Worm (Caenorhabditis elegans): ENCODE results near the gene Y102E9.6.

Gene Y102E9.6

ce11 chrIII:6736566-6736965 lies at the start of gene Y102E9.6:
Gene Y102E9.6, minus strand, starts transcription at chrIII:6736666.
- TF ChIP-seq xbp-1 (tag; optimal IDR thresholded peaks at IDR 0.05) (no peak), efl-1 (optimal IDR thresholded peaks at IDR 0.05) (no peak), efl-1 (GFP tag; optimal IDR thresholded peaks at IDR 0.05 in 1 of 2) (peak in 1 of 2 experiments; percentile 68)

ce11 chrIII:6756769-6757168 lies 20.3 kb upstream of the Y102E9.6 start:
- TF ChIP-seq aha-1 (tag; optimal IDR thresholded peaks at IDR 0.05) (no peak), ces-1 (GFP tag; optimal IDR thresholded peaks at IDR 0.05) (no peak), hpl-2 (GFP tag; optimal IDR thresholded peaks at IDR 0.05) (no peak), ama-1 (optimal IDR thresholded peaks at IDR 0.05) (no peak), zip-4 (GFP tag; optimal IDR thresholded peaks at IDR 0.05) (no peak), unc-30 (tag; optimal IDR thresholded peaks at IDR 0.05) (no peak), nhr-12 (tag; optimal IDR thresholded peaks at IDR 0.05) (no peak), unc-62 (GFP tag; optimal IDR thresholded peaks at IDR 0.05) (no peak), aly-2 (tag; optimal IDR thresholded peaks at IDR 0.05) (no peak)

- TF ChIP-seq efl-1 (optimal IDR thresholded peaks at IDR 0.05) (no peak), efl-1 (GFP tag; optimal IDR thresholded peaks at IDR 0.05 in 1 of 2) (peak in 1 of 2 experiments; percentile 4), lsy-2 (tag; optimal IDR thresholded peaks at IDR 0.05) (no peak), nhr-71 (tag; optimal IDR thresholded peaks at IDR 0.05) (no peak), nhr-20 (tag; optimal IDR thresholded peaks at IDR 0.05) (no peak), sup-37 (GFP tag; optimal IDR thresholded peaks at IDR 0.05) (no peak), lin-35 (GFP tag; optimal IDR thresholded peaks at IDR 0.05) (no peak), swsn-7 (tag; optimal IDR thresholded peaks at IDR 0.05) (no peak)
Measured at ce11 chrIII:6752612-6753011, 16.1 kb upstream of the Y102E9.6 start.

ce11 chrIII:6746668-6747067 lies 10.2 kb upstream of the Y102E9.6 start:
- TF ChIP-seq lir-3 (tag; optimal IDR thresholded peaks at IDR 0.05; ENCODE audit: poor library complexity) (no peak), nhr-19 (GFP tag; conservative IDR thresholded peaks at IDR 0.05) (no peak), nhr-85 (tag) (no peak), ztf-4 (tag; optimal IDR thresholded peaks at IDR 0.05) (no peak), C34B4.2 (tag; optimal IDR thresholded peaks at IDR 0.05) (no peak), mep-1 (tag; optimal IDR thresholded peaks at IDR 0.05) (no peak), hlh-4 (tag; optimal IDR thresholded peaks at IDR 0.05) (no peak), jun-1 (tag; optimal IDR thresholded peaks at IDR 0.05) (no peak), nhr-12 (tag; optimal IDR thresholded peaks at IDR 0.05) (no peak), ceh-8 (GFP tag; optimal IDR thresholded peaks at IDR 0.05) (no peak), egl-27 (tag; optimal IDR thresholded peaks at IDR 0.05) (no peak), ces-1 (GFP tag; optimal IDR thresholded peaks at IDR 0.05) (no peak)

ce11 chrIII:6746008-6746407 lies 9.5 kb upstream of the Y102E9.6 start, which contains the start of gene dig-1:
Gene dig-1, plus strand, starts transcription at chrIII:6746308.
- TF ChIP-seq efl-1 (optimal IDR thresholded peaks at IDR 0.05) = no peak
- peak in 1 of 2 experiments; percentile 11 for TF ChIP-seq efl-1 (GFP tag; optimal IDR thresholded peaks at IDR 0.05 in 1 of 2)
- TF ChIP-seq Y116A8C.19 (tag; optimal IDR thresholded peaks at IDR 0.05; ENCODE audit: borderline replicate concordance) = no peak

- TF ChIP-seq nhr-71 (tag; optimal IDR thresholded peaks at IDR 0.05) (peak; percentile 38), lin-14 (GFP tag; optimal IDR thresholded peaks at IDR 0.05) (peak; percentile 34), efl-1 (optimal IDR thresholded peaks at IDR 0.05) (no peak), efl-1 (GFP tag; optimal IDR thresholded peaks at IDR 0.05 in 1 of 2) (peak in 1 of 2 experiments; percentile 41), lsy-2 (tag; optimal IDR thresholded peaks at IDR 0.05) (peak in 1 of 2 experiments; percentile 6), Y116A8C.19 (tag; optimal IDR thresholded peaks at IDR 0.05; ENCODE audit: borderline replicate concordance) (no peak), rnt-1 (tag; optimal IDR thresholded peaks at IDR 0.05) (peak; percentile 44), snpc-4 (tag; optimal IDR thresholded peaks at IDR 0.05) (no peak)
Measured at ce11 chrIII:6742597-6742996, 6.1 kb upstream of the Y102E9.6 start.
